In genomic region chrIV:1709002-1709401, ce11 we compare ENCODE assay signal across 3 worm cellular contexts.
TF ChIP-seq lines count a peak whose summit lies in the region.

No protein-coding gene starts in this region.

TF ChIP-seq in whole organism, L1 larva, 84 proteins besides CTCF, POLR2A, EP300 and RAD21:
- peak; percentile 43 for TF ChIP-seq ceh-8 (GFP tag; optimal IDR thresholded peaks at IDR 0.05; lab: Kevin White, UChicago)
- TF ChIP-seq snpc-4 (tag; optimal IDR thresholded peaks at IDR 0.05; lab: Kevin White, UChicago): no peak

TF ChIP-seq in whole organism, L4 larva, 104 proteins besides CTCF, POLR2A, EP300 and RAD21:
- TF ChIP-seq arid-1 (GFP tag; conservative IDR thresholded peaks at IDR 0.05; lab: Robert Waterston, UW): no peak
- TF ChIP-seq Y48G9A.11 (GFP tag; IDR thresholded peaks at IDR 0.05; lab: Robert Waterston, UW): no peak
- TF ChIP-seq skn-1 (tag; optimal IDR thresholded peaks at IDR 0.05; lab: Kevin White, UChicago): no peak
- TF ChIP-seq set-16 (GFP tag; IDR thresholded peaks at IDR 0.05; lab: Robert Waterston, UW): peak; percentile 96
- 0 out of 2 replicates have a peak, but pooled peaks have one; percentile 6 for TF ChIP-seq egl-43 (GFP tag; IDR thresholded peaks at IDR 0.05; lab: Robert Waterston, UW)
- no peak for TF ChIP-seq T26A8.4 (GFP tag; IDR thresholded peaks at IDR 0.05; lab: Robert Waterston, UW)
- 0 out of 2 replicates have a peak, but pooled peaks have one; percentile 42 for TF ChIP-seq dmd-8 (GFP tag; IDR thresholded peaks at IDR 0.05; lab: Robert Waterston, UW)
- no peak for TF ChIP-seq Y5F2A.4 (GFP tag; optimal IDR thresholded peaks at IDR 0.05; lab: Kevin White, UChicago)
- no peak for TF ChIP-seq snpc-4 (tag; optimal IDR thresholded peaks at IDR 0.05; lab: Kevin White, UChicago)
TF ChIP-seq in whole organism, L4 larva: peak in this region for 3.

TF ChIP-seq in whole organism, young adult, 124 proteins besides CTCF, POLR2A, EP300 and RAD21:
- TF ChIP-seq T07F8.4 (tag; optimal IDR thresholded peaks at IDR 0.05; lab: Kevin White, UChicago) (no peak), egrh-3 (GFP tag; IDR thresholded peaks at IDR 0.05; lab: Robert Waterston, UW) (peak; percentile 82; the same call in 1 of the 2 replicates), hrde-1 (tag; optimal IDR thresholded peaks at IDR 0.05; lab: Kevin White, UChicago; ENCODE audit: borderline replicate concordance) (no peak), ceh-79 (tag; optimal IDR thresholded peaks at IDR 0.05; lab: Kevin White, UChicago) (no peak), ccch-3 (GFP tag; optimal IDR thresholded peaks at IDR 0.05; lab: Kevin White, UChicago) (no peak), pbrm-1 (GFP tag; IDR thresholded peaks at IDR 0.05; lab: Robert Waterston, UW) (no peak), zfh-2 (GFP tag; conservative IDR thresholded peaks at IDR 0.05; lab: Robert Waterston, UW) (peak; percentile 85), let-607 (tag; optimal IDR thresholded peaks at IDR 0.05; lab: Kevin White, UChicago) (no peak), aptf-3 (GFP tag; IDR thresholded peaks at IDR 0.05; lab: Robert Waterston, UW) (no peak)
